Worm (Caenorhabditis elegans) whole organism, L3 larva: ENCODE results near the gene pha-2.
A peak's percentile ranks its signal among the peaks of the same experiment; 100 is the strongest.

Experiments
- R02D3.7 ChIP-seq: fragments of 150-350 bp; optimal IDR thresholded peaks from 2 replicates; lab custom pipeline; 2014; ENCODE audit warnings: missing biosample characterization, missing genetic modification characterization
- ZK546.5 ChIP-seq: sonication (generic microtip); optimal IDR thresholded peaks from 2 replicates; lab custom pipeline; 2017; ENCODE audit warnings: missing biosample characterization, missing genetic modification characterization
- aly-2 ChIP-seq: fragments of 150-350 bp; optimal IDR thresholded peaks from 2 replicates; lab custom pipeline; 2014; ENCODE audit warnings: missing biosample characterization, missing genetic modification characterization
- ama-1 ChIP-seq: fragments of 150-350 bp; optimal IDR thresholded peaks from 2 replicates; lab custom pipeline; 2018
- ceh-16 ChIP-seq: sonication (generic microtip); optimal IDR thresholded peaks from 2 replicates; lab custom pipeline; 2017; ENCODE audit warnings: missing biosample characterization, missing genetic modification characterization
- ceh-28 ChIP-seq: fragments of 150-350 bp; optimal IDR thresholded peaks from 2 replicates; lab custom pipeline; 2014; ENCODE audit warnings: missing biosample characterization, missing genetic modification reagents, missing genetic modification characterization
- ceh-82 ChIP-seq: fragments of 150-350 bp; optimal IDR thresholded peaks from 2 replicates; lab custom pipeline; 2014; ENCODE audit warnings: missing biosample characterization, missing genetic modification characterization
- ceh-9 ChIP-seq: sonication (generic microtip); optimal IDR thresholded peaks from 2 replicates; lab custom pipeline; 2018; ENCODE audit warnings: missing biosample characterization, missing genetic modification characterization
- daf-12 ChIP-seq: fragments of 150-350 bp; optimal IDR thresholded peaks from 2 replicates; lab custom pipeline; 2014; ENCODE audit warnings: missing biosample characterization, missing genetic modification reagents, missing genetic modification characterization
- egl-27 ChIP-seq: sonication (generic microtip); optimal IDR thresholded peaks from 4 replicates; lab custom pipeline; 2017; ENCODE audit warnings: missing biosample characterization, missing genetic modification reagents, missing genetic modification characterization
- egl-5 ChIP-seq: fragments of 150-350 bp; optimal IDR thresholded peaks from 2 replicates; lab custom pipeline; 2017; ENCODE audit warnings: missing biosample characterization, missing genetic modification reagents, missing genetic modification characterization, inconsistent platforms
- elt-1 ChIP-seq: fragments of 150-350 bp; optimal IDR thresholded peaks from 2 replicates; lab custom pipeline; 2014; ENCODE audit warnings: missing biosample characterization, missing genetic modification characterization
- elt-2 ChIP-seq: sonication (generic microtip); optimal IDR thresholded peaks from 2 replicates; lab custom pipeline; 2016; ENCODE audit warnings: missing genetic modification reagents, mild to moderate bottlenecking, missing genetic modification characterization, missing compliant biosample characterization
- elt-3 ChIP-seq, 3 experiments: fragments of 150-350 bp in 1 of 3; sonication (generic microtip) in 2 of 3; optimal IDR thresholded peaks; 2 replicates in 2 of 3; 4 replicates in 1 of 3; lab custom pipeline; 2014 to 2017; ENCODE audit warnings: missing biosample characterization in 3 of 3, missing genetic modification characterization in 3 of 3
- eor-1 ChIP-seq, 2 experiments: fragments of 150-350 bp; optimal IDR thresholded peaks; 2 replicates each; lab custom pipeline; 2014 to 2018; ENCODE audit warnings: missing biosample characterization in 2 of 2, missing genetic modification characterization in 2 of 2
- fkh-10 ChIP-seq: sonication (generic microtip); optimal IDR thresholded peaks from 2 replicates; lab custom pipeline; 2017; ENCODE audit warnings: missing biosample characterization, missing genetic modification reagents, missing genetic modification characterization
- fkh-2 ChIP-seq: fragments of 150-350 bp; optimal IDR thresholded peaks from 2 replicates; lab custom pipeline; 2014; ENCODE audit warnings: missing biosample characterization, missing genetic modification reagents, missing genetic modification characterization
- fos-1 ChIP-seq: fragments of 150-350 bp; optimal IDR thresholded peaks from 2 replicates; lab custom pipeline; 2014; ENCODE audit warnings: missing biosample characterization, missing genetic modification characterization
- hmg-11 ChIP-seq: sonication (generic microtip); optimal IDR thresholded peaks from 2 replicates; lab custom pipeline; 2016; ENCODE audit warnings: missing genetic modification characterization, missing compliant biosample characterization
- jun-1 ChIP-seq: fragments of 150-350 bp; optimal IDR thresholded peaks from 2 replicates; lab custom pipeline; 2014; ENCODE audit warnings: missing biosample characterization, missing genetic modification reagents, missing genetic modification characterization
- lin-15B ChIP-seq: fragments of 150-350 bp; optimal IDR thresholded peaks from 2 replicates; lab custom pipeline; 2014; ENCODE audit warnings: missing biosample characterization, missing genetic modification characterization
- lin-39 ChIP-seq: fragments of 150-350 bp; optimal IDR thresholded peaks from 2 replicates; lab custom pipeline; 2018; ENCODE audit warnings: missing biosample characterization, missing genetic modification reagents, missing genetic modification characterization
- lsy-12 ChIP-seq: sonication (generic microtip); optimal IDR thresholded peaks from 2 replicates; lab custom pipeline; 2016; ENCODE audit warnings: mild to moderate bottlenecking, missing genetic modification characterization, missing compliant biosample characterization
- mdl-1 ChIP-seq: fragments of 150-350 bp; optimal IDR thresholded peaks from 2 replicates; lab custom pipeline; 2014; ENCODE audit warnings: missing biosample characterization, missing genetic modification characterization
- mml-1 ChIP-seq: fragments of 150-350 bp; sonication (generic microtip); optimal IDR thresholded peaks from 3 replicates; lab custom pipeline; 2014; ENCODE audit warnings: missing biosample characterization, missing genetic modification characterization
- nfya-1 ChIP-seq: sonication (generic microtip); optimal IDR thresholded peaks from 2 replicates; lab custom pipeline; 2017; ENCODE audit warnings: missing genetic modification characterization, mild to moderate bottlenecking, missing compliant biosample characterization, antibody characterized with exemption, moderate library complexity; ENCODE audit not compliant: insufficient read depth
- nhr-11 ChIP-seq: fragments of 150-350 bp; optimal IDR thresholded peaks from 2 replicates; lab custom pipeline; 2014; ENCODE audit warnings: missing biosample characterization, missing genetic modification characterization
- nhr-12 ChIP-seq: fragments of 150-350 bp; optimal IDR thresholded peaks from 2 replicates; lab custom pipeline; 2014; ENCODE audit warnings: missing biosample characterization, missing genetic modification characterization
- nhr-23 ChIP-seq: fragments of 150-350 bp; optimal IDR thresholded peaks from 2 replicates; lab custom pipeline; 2014; ENCODE audit warnings: missing biosample characterization, missing genetic modification reagents, missing genetic modification characterization
- nhr-237 ChIP-seq: fragments of 150-350 bp; optimal IDR thresholded peaks from 2 replicates; lab custom pipeline; 2014; ENCODE audit warnings: missing biosample characterization, missing genetic modification characterization
- nhr-25 ChIP-seq: sonication (generic microtip); optimal IDR thresholded peaks from 2 replicates; lab custom pipeline; 2017; ENCODE audit warnings: missing biosample characterization, missing genetic modification characterization
- nhr-28 ChIP-seq: fragments of 150-350 bp; optimal IDR thresholded peaks from 2 replicates; lab custom pipeline; 2014; ENCODE audit warnings: missing biosample characterization, missing genetic modification characterization
- nhr-43 ChIP-seq: sonication (generic microtip); optimal IDR thresholded peaks from 2 replicates; lab custom pipeline; 2016; ENCODE audit warnings: mild to moderate bottlenecking, missing genetic modification characterization, missing compliant biosample characterization; ENCODE audit not compliant: poor library complexity, severe bottlenecking
- nhr-67 ChIP-seq: fragments of 150-350 bp; optimal IDR thresholded peaks from 2 replicates; lab custom pipeline; 2014; ENCODE audit warnings: missing biosample characterization, missing genetic modification characterization
- nhr-76 ChIP-seq: fragments of 150-350 bp; sonication (generic microtip); optimal IDR thresholded peaks from 5 replicates; lab custom pipeline; 2014; ENCODE audit warnings: missing biosample characterization, missing genetic modification characterization
- nhr-77 ChIP-seq: fragments of 150-350 bp; optimal IDR thresholded peaks from 2 replicates; lab custom pipeline; 2014; ENCODE audit warnings: missing biosample characterization, missing genetic modification characterization
- pha-4 ChIP-seq: fragments of 150-350 bp; optimal IDR thresholded peaks from 2 replicates; lab custom pipeline; 2014; ENCODE audit warnings: missing biosample characterization, missing genetic modification reagents, missing genetic modification characterization
- pqm-1 ChIP-seq: fragments of 150-350 bp; optimal IDR thresholded peaks from 2 replicates; lab custom pipeline; 2017; ENCODE audit warnings: missing biosample characterization, missing genetic modification characterization, inconsistent platforms
- sea-2 ChIP-seq: fragments of 150-350 bp; sonication (generic microtip); optimal IDR thresholded peaks from 4 replicates; lab custom pipeline; 2014; ENCODE audit warnings: missing biosample characterization, missing genetic modification reagents, missing genetic modification characterization
- skn-1 ChIP-seq: fragments of 150-350 bp; optimal IDR thresholded peaks from 2 replicates; lab custom pipeline; 2014; ENCODE audit warnings: missing biosample characterization, missing genetic modification characterization
- snpc-4 ChIP-seq: fragments of 150-350 bp; optimal IDR thresholded peaks from 2 replicates; lab custom pipeline; 2014; ENCODE audit warnings: missing biosample characterization, missing genetic modification characterization
- tbx-2 ChIP-seq: sonication (generic microtip); optimal IDR thresholded peaks from 2 replicates; lab custom pipeline; 2016; ENCODE audit warnings: mild to moderate bottlenecking, missing genetic modification characterization, missing compliant biosample characterization
- unc-39 ChIP-seq: sonication (generic microtip); optimal IDR thresholded peaks from 4 replicates; lab custom pipeline; 2017; ENCODE audit warnings: missing biosample characterization, missing genetic modification characterization
- unc-62 ChIP-seq: fragments of 150-350 bp; sonication (generic microtip); optimal IDR thresholded peaks from 4 replicates; lab custom pipeline; 2014; ENCODE audit warnings: missing biosample characterization, missing genetic modification reagents, missing genetic modification characterization
- zag-1 ChIP-seq: fragments of 150-350 bp; optimal IDR thresholded peaks from 2 replicates; lab custom pipeline; 2014; ENCODE audit warnings: missing biosample characterization, missing genetic modification characterization
- ztf-11 ChIP-seq: fragments of 150-350 bp; optimal IDR thresholded peaks from 2 replicates; lab custom pipeline; 2014; ENCODE audit warnings: missing biosample characterization, missing genetic modification characterization
- ztf-4 ChIP-seq: fragments of 150-350 bp; optimal IDR thresholded peaks from 2 replicates; lab custom pipeline; 2014; ENCODE audit warnings: missing biosample characterization, missing genetic modification characterization

pha-2 gene

DNA sequence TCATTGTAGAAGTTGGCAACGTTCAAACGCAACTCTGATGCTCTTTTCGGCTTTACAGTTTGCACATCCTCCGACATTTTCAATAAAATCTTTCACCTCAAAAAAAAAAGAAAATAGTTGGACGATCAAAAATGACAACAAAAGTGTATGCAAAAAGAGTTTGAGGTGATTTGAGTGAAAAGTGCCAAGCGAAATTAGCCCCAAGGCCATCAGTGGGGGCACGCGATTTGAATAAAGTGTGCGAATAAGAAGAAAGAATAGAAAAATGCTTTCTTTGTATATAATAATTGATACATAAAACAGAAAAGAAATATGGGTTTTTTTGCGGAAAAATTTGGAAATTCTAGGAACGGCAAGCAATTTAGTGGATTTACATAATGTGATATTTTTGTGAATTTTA is 29.3 kb upstream of the pha-2 start, which contains the start of gene T19D7.5:
TSS of gene T19D7.5 (minus strand) at position 101 of the 400 bp plus-strand sequence.
- TF ChIP-seq elt-3 (tag; optimal IDR thresholded peaks at IDR 0.05; lab: Kevin White, UChicago), result no peak
- TF ChIP-seq jun-1 (tag; lab: Kevin White, UChicago), result no peak
- TF ChIP-seq ceh-9, result no peak
- TF ChIP-seq nhr-23 (tag; lab: Kevin White, UChicago), result no peak
- no peak for TF ChIP-seq R02D3.7 (tag; lab: Kevin White, UChicago)
- TF ChIP-seq hmg-11 (tag; lab: Kevin White, UChicago), result no peak
- no peak for TF ChIP-seq nhr-28 (tag; lab: Kevin White, UChicago)
- TF ChIP-seq tbx-2 (tag; lab: Kevin White, UChicago), result no peak
- TF ChIP-seq elt-2, result no peak
- TF ChIP-seq nhr-237 (tag; lab: Kevin White, UChicago), result no peak
- TF ChIP-seq mdl-1, result no peak
- TF ChIP-seq aly-2 (tag; lab: Kevin White, UChicago), result no peak
- TF ChIP-seq eor-1 (tag; optimal IDR thresholded peaks at IDR 0.05; lab: Kevin White, UChicago), result no peak
- no peak for TF ChIP-seq egl-5 (tag; lab: Kevin White, UChicago)
- TF ChIP-seq ceh-16 (tag; lab: Kevin White, UChicago), result no peak

DNA sequence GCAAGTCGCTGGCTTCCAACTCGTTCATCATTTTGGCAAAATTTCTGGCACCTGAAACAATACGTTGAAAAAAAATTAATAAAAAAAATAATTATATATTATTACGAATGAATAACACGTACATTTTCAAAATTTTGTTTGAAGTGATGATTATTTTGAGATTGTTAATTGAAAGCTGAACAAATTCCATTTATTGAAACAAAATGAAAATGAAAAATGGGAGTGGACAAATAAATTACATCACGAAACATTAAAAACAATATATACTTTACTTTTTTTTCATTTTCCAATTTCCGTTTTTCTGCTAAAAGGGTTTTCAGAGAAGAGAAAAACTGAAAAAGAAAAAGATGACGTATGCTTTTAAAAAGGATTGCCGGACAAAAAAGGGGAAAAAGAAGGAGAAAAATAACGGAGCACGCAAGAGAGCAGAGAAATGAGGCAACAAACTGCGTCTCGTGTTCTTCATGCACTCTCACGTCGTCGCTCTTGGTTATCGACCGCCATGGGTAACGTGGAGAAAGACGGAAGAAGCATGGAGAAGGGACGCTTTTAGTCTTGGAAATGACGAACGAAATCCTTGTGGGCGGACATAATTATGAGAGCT is 25.0 kb upstream of the pha-2 start, which contains the start of gene rund-1:
TSS of gene rund-1 (minus strand) at position 51 of the 604 bp plus-strand sequence.
- TF ChIP-seq fkh-10 (GFP tag; lab: Kevin White, UChicago) (peak; percentile 90), nhr-237 (tag; lab: Kevin White, UChicago) (no peak), nhr-12 (no peak), lin-39 (tag; lab: Kevin White, UChicago) (peak; percentile 8), ceh-9 (no peak), nhr-77 (tag; lab: Kevin White, UChicago) (no peak), elt-1 (tag; lab: Kevin White, UChicago) (no peak), skn-1 (tag; lab: Kevin White, UChicago) (no peak), nhr-67 (tag; lab: Kevin White, UChicago) (no peak), nhr-76 (tag; lab: Kevin White, UChicago) (no peak), zag-1 (tag; lab: Kevin White, UChicago) (no peak), hmg-11 (tag; lab: Kevin White, UChicago) (peak; percentile 50), nfya-1 (tag; lab: Kevin White, UChicago) (peak; percentile 77), ceh-82 (tag; lab: Kevin White, UChicago) (no peak), nhr-11 (tag; lab: Kevin White, UChicago) (peak; percentile 41), nhr-25 (no peak), unc-39 (tag; lab: Kevin White, UChicago) (no peak), elt-3 (tag; optimal IDR thresholded peaks at IDR 0.05; lab: Kevin White, UChicago) (no peak), daf-12 (tag; lab: Kevin White, UChicago) (no peak), sea-2 (no peak), R02D3.7 (tag; lab: Kevin White, UChicago) (no peak), unc-62 (no peak), nhr-23 (tag; lab: Kevin White, UChicago) (no peak), fkh-2 (tag; lab: Kevin White, UChicago) (no peak), elt-2 (peak; percentile 11), jun-1 (tag; lab: Kevin White, UChicago) (no peak), egl-5 (tag; lab: Kevin White, UChicago) (no peak), ama-1 (lab: Kevin White, UChicago) (no peak), ztf-11 (no peak), lin-15B (tag; lab: Kevin White, UChicago) (no peak), ztf-4 (tag; lab: Kevin White, UChicago) (no peak), mdl-1 (no peak), pha-4 (tag; lab: Kevin White, UChicago) (peak; percentile 13), ZK546.5 (no peak), aly-2 (tag; lab: Kevin White, UChicago) (no peak), eor-1 (tag; optimal IDR thresholded peaks at IDR 0.05; lab: Kevin White, UChicago) (no peak), ceh-16 (tag; lab: Kevin White, UChicago) (no peak), mml-1 (tag; lab: Kevin White, UChicago) (no peak), ceh-28 (tag; lab: Kevin White, UChicago) (peak; percentile 27), egl-27 (tag; lab: Kevin White, UChicago) (no peak), snpc-4 (tag; lab: Kevin White, UChicago) (peak; percentile 65), lsy-12 (tag; lab: Kevin White, UChicago) (no peak), nhr-28 (tag; lab: Kevin White, UChicago) (no peak), fos-1 (no peak), tbx-2 (tag; lab: Kevin White, UChicago) (no peak), pqm-1 (no peak), nhr-43 (no peak)
